Fruit fly (Drosophila melanogaster) whole organism, adult: ENCODE measurements around the gene Phf5a.

Experiments used
- CG12768 ChIP-seq: fragments of 200-800 bp; sonication (Bioruptor generic); optimal IDR thresholded peaks from 2 replicates; lab custom pipeline; 2017; ENCODE audit warnings: missing biosample characterization, missing genetic modification characterization, mild to moderate bottlenecking, moderate library complexity, missing genetic modification reagents
- CG14711 ChIP-seq: fragments of 200-800 bp; sonication (Bioruptor generic); optimal IDR thresholded peaks from 2 replicates; lab custom pipeline; 2018; ENCODE audit warnings: missing biosample characterization, mild to moderate bottlenecking, missing genetic modification characterization, moderate library complexity
- CG5204 ChIP-seq: fragments of 200-800 bp; sonication (Bioruptor generic); optimal IDR thresholded peaks from 2 replicates; lab custom pipeline; 2016; ENCODE audit warnings: missing biosample characterization, missing genetic modification characterization
- CG7101 ChIP-seq: fragments of 200-800 bp; sonication (Bioruptor generic); optimal IDR thresholded peaks from 2 replicates; lab custom pipeline; 2018; ENCODE audit warnings: missing biosample characterization, mild to moderate bottlenecking, missing genetic modification characterization, moderate library complexity
- Hr96 ChIP-seq: fragments of 200-800 bp; sonication (Bioruptor generic); optimal IDR thresholded peaks from 2 replicates; lab custom pipeline; 2016; ENCODE audit warnings: missing biosample characterization, missing genetic modification characterization
- kay ChIP-seq: fragments of 200-800 bp; sonication (Bioruptor generic); peaks from one replicate; lab custom pipeline; 2016; ENCODE audit warnings: missing biosample characterization, missing genetic modification characterization, borderline replicate concordance
- ovo ChIP-seq: fragments of 200-800 bp; sonication (Bioruptor generic); optimal IDR thresholded peaks from 2 replicates; lab custom pipeline; 2016; ENCODE audit warnings: missing biosample characterization, missing genetic modification characterization
- toe ChIP-seq: fragments of 200-800 bp; sonication (Bioruptor generic); optimal IDR thresholded peaks from 2 replicates; lab custom pipeline; 2016; ENCODE audit warnings: missing biosample characterization, missing genetic modification characterization

DNA sequence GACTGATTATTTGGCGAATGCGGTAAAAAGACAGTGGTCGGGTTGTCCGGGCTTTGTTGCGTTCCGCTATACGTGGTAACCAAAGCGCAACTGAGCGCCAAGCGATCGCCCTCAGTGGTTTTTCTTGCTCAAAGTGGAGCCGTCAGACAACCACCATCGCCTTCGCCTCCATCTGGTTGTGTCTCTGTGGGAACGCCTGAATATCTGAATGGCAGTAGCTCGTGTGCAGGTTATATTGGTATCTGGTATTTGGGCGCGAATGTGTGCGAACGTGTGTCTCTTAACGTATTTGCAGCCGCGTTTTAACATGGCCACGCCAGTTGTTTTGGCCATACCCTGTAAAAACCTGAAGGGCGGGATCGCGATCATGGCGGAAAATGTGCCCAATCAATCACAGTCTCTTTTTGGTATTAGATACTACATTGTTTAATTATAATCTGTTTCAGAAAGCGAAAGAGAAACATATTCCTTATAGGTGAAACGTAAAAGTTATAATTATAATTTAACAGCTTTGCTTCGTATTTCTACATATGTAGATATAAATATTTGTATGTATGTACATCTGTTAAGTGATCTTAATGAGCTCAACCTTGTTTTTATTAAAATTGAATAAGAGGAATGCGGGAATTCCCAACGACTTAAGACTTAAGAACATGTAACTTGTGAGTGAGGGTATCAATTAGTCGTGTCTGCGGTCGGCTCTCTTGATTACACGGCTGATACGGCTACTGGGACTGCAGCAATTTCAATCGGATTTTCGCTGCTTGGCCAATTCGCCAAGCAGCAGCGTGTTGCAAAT lies 18.5 kb downstream of the Phf5a start:
- TF ChIP-seq Hr96 (GFP tag; lab: Kevin White, UChicago) (no peak), CG5204 (GFP tag; lab: Kevin White, UChicago) (no peak), CG12768 (GFP tag; lab: Kevin White, UChicago) (no peak), kay (no peak), CG14711 (tag; lab: Kevin White, UChicago) (no peak), ovo (no peak), CG7101 (tag; lab: Kevin White, UChicago) (no peak), toe (peak; percentile 6)
